Worm (Caenorhabditis elegans) whole organism, young adult: Measurements from ENCODE around the gene mes-4.

ENCODE experiments used
- ceh-58 ChIP-seq: fragments of 200-800 bp; sonication (Bioruptor generic); IDR thresholded peaks from 2 replicates; pipeline ENCODE4 v1.3.6; 2022; ENCODE audit warnings: missing genetic modification characterization, missing compliant biosample characterization
- ceh-79 ChIP-seq: sonication (generic microtip); optimal IDR thresholded peaks from 2 replicates; lab custom pipeline; 2017; ENCODE audit warnings: mild to moderate bottlenecking, missing genetic modification characterization, missing compliant biosample characterization
- dox-1 ChIP-seq: fragments of 200-800 bp; sonication (Bioruptor generic); IDR thresholded peaks from 2 replicates; pipeline ENCODE4 v1.3.6; 2022; ENCODE audit warnings: missing genetic modification reagents, missing genetic modification characterization, missing compliant biosample characterization
- nhr-80 ChIP-seq: sonication (generic microtip); optimal IDR thresholded peaks from 2 replicates; lab custom pipeline; 2016; ENCODE audit warnings: missing genetic modification characterization, missing compliant biosample characterization
- rcor-1 ChIP-seq: fragments of 200-800 bp; sonication (Bioruptor generic); IDR thresholded peaks from 2 replicates; pipeline ENCODE4 v1.3.6; 2022; ENCODE audit warnings: missing genetic modification reagents, missing genetic modification characterization, missing compliant biosample characterization

DNA sequence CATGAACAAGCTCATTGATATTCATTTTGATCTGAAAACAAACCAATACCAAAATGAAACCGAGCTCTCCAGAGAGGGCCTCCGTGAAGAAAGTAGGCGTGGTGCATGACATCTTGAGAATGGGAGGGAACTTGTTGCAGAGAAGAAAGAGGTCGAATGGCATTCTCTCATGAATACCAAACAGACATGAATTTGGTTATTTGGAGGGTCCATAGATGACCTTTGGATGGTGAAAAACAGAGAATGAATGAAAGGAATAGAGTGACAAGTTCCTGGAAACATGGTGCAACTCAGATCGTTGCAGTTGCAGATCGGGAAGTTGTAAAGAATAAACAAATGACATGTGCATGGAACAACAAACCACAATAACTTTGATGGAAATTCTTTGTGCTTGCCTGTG is 39.0 kb upstream of the mes-4 start, which contains the start of gene T10G3.8:
- TF ChIP-seq ceh-79 (tag; lab: Kevin White, UChicago) (no peak), ceh-58 (GFP tag; lab: Robert Waterston, UW) (no peak), dox-1 (GFP tag; lab: Robert Waterston, UW) (no peak), nhr-80 (tag; lab: Kevin White, UChicago) (no peak), rcor-1 (GFP tag; lab: Robert Waterston, UW) (no peak)
